Fruit fly (Drosophila melanogaster): ENCODE measurements around the gene Dpck.

DNA sequence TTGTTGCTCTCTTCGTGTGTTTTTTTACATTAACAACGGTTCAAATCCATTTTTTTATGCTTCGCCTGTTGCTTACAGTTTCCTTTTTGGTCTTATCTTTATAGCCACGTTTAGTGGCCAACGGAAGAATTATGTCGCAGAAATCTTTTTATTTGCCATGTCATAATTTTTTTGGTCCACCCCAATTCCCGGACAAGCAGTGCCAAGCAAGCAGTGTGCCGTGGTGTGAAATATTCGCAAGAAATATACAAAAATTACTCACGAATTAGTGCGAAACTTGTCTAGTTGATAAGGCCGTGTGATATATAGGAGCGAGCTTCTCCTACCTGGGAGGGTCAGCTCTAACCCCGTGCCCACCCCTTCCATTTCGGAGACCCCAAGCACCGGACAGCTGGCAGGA is 41.1 kb upstream of the Dpck start:
- no peak for TF ChIP-seq EcR (GFP tag; optimal IDR thresholded peaks at IDR 0.05)
- TF ChIP-seq pan (optimal IDR thresholded peaks at IDR 0.05): no peak
- no peak for TF ChIP-seq CG8478 (optimal IDR thresholded peaks at IDR 0.05)

Data from whole organism.